Fruit fly (Drosophila melanogaster) whole organism, embryonic: ENCODE data around the gene AIMP2.

ENCODE experiments used
- Abd-B ChIP-seq: fragments of 200-800 bp; sonication (Bioruptor generic); optimal IDR thresholded peaks from 2 replicates; lab custom pipeline; 2018; ENCODE audit warnings: missing biosample characterization, mild to moderate bottlenecking, missing genetic modification characterization, moderate library complexity
- Bdp1 ChIP-seq: fragments of 200-800 bp; sonication (Bioruptor generic); optimal IDR thresholded peaks from 3 replicates; lab custom pipeline; 2016; ENCODE audit warnings: missing biosample characterization, missing genetic modification characterization
- C15 ChIP-seq: fragments of 200-800 bp; sonication (Bioruptor generic); IDR thresholded peaks from 3 replicates; pipeline ENCODE4 v1.3.6; 2022; ENCODE audit warnings: missing biosample characterization, missing genetic modification characterization
- CG11504 ChIP-seq: fragments of 200-800 bp; sonication (Bioruptor generic); optimal IDR thresholded peaks from 3 replicates; lab custom pipeline; 2019; ENCODE audit warnings: missing biosample characterization, mild to moderate bottlenecking, missing genetic modification characterization, moderate library complexity
- CG11695 ChIP-seq: fragments of 200-800 bp; sonication (Bioruptor generic); IDR thresholded peaks from 3 replicates; pipeline ENCODE4 v1.3.6; 2022; ENCODE audit warnings: missing biosample characterization, missing genetic modification characterization
- CG14667 ChIP-seq: fragments of 200-800 bp; sonication (Bioruptor generic); IDR thresholded peaks from 2 replicates; pipeline ENCODE4 v1.3.6; 2022; ENCODE audit warnings: missing biosample characterization, missing genetic modification characterization
- CG15479 ChIP-seq: fragments of 200-800 bp; sonication (Bioruptor generic); optimal IDR thresholded peaks from 3 replicates; lab custom pipeline; 2019; ENCODE audit warnings: missing biosample characterization, mild to moderate bottlenecking, missing genetic modification characterization, moderate library complexity
- CG15601 ChIP-seq: fragments of 200-800 bp; sonication (Bioruptor generic); optimal IDR thresholded peaks from 3 replicates; lab custom pipeline; 2019; ENCODE audit warnings: missing biosample characterization, mild to moderate bottlenecking, missing genetic modification characterization, moderate library complexity
- CG2120 ChIP-seq: fragments of 200-800 bp; sonication (Bioruptor generic); optimal IDR thresholded peaks from 3 replicates; lab custom pipeline; 2016; ENCODE audit warnings: missing biosample characterization, missing genetic modification characterization
- CG2199 ChIP-seq: fragments of 200-800 bp; sonication (Bioruptor generic); IDR thresholded peaks from 3 replicates; pipeline ENCODE4 v1.3.6; 2022; ENCODE audit warnings: missing biosample characterization, missing genetic modification characterization
- CG3065 ChIP-seq: fragments of 200-800 bp; sonication (Bioruptor generic); optimal IDR thresholded peaks from 2 replicates; lab custom pipeline; 2016; ENCODE audit warnings: missing biosample characterization, missing genetic modification characterization
- CG4328 ChIP-seq: fragments of 200-800 bp; sonication (Bioruptor generic); optimal IDR thresholded peaks from 3 replicates; lab custom pipeline; 2017; ENCODE audit warnings: missing biosample characterization, missing genetic modification reagents, missing genetic modification characterization
- CG4360 ChIP-seq: fragments of 200-800 bp; sonication (Bioruptor generic); IDR thresholded peaks from 2 replicates; pipeline ENCODE4 v1.3.6; 2022; ENCODE audit warnings: missing biosample characterization, missing genetic modification characterization
- CG4404 ChIP-seq: fragments of 200-800 bp; sonication (Bioruptor generic); IDR thresholded peaks from 2 replicates; pipeline ENCODE4 v1.3.6; 2022; ENCODE audit warnings: missing biosample characterization, missing genetic modification characterization
- CG6765 ChIP-seq: fragments of 200-800 bp; sonication (Bioruptor generic); optimal IDR thresholded peaks from 3 replicates; lab custom pipeline; 2017; ENCODE audit warnings: missing biosample characterization, mild to moderate bottlenecking, missing genetic modification characterization
- CG8478 ChIP-seq: fragments of >200 bp; optimal IDR thresholded peaks from 2 replicates; lab custom pipeline; 2018
- D ChIP-seq, 2 experiments: fragments of 200-800 bp in 1 of 2; fragments of >200 bp in 1 of 2; sonication (Bioruptor generic) in 1 of 2; optimal IDR thresholded peaks; 2 replicates in 1 of 2; 3 replicates in 1 of 2; lab custom pipeline; 2017; ENCODE audit warnings: mild to moderate bottlenecking in 1 of 2, missing biosample characterization in 1 of 2, missing genetic modification characterization in 1 of 2, missing genetic modification reagents in 1 of 2
- ERR ChIP-seq: fragments of 200-800 bp; sonication (Bioruptor generic); optimal IDR thresholded peaks from 2 replicates; lab custom pipeline; 2016; ENCODE audit warnings: missing biosample characterization, missing genetic modification characterization
- Gug ChIP-seq: fragments of 200-800 bp; sonication (Bioruptor generic); IDR thresholded peaks from 4 replicates; pipeline ENCODE4 v1.3.6; 2022; ENCODE audit warnings: missing biosample characterization, missing genetic modification characterization
- HmgZ ChIP-seq: fragments of 200-800 bp; sonication (Bioruptor generic); optimal IDR thresholded peaks from 2 replicates; lab custom pipeline; 2018; ENCODE audit warnings: missing biosample characterization, mild to moderate bottlenecking, missing genetic modification characterization
- Ssrp ChIP-seq: fragments of 200-800 bp; sonication (Bioruptor generic); optimal IDR thresholded peaks from 2 replicates; lab custom pipeline; 2018; ENCODE audit warnings: missing biosample characterization, mild to moderate bottlenecking, missing genetic modification characterization, moderate library complexity
- Trl ChIP-seq, 3 experiments: fragments of >200 bp in 2 of 3; fragments of 200-800 bp in 1 of 3; sonication (Bioruptor generic) in 1 of 3; optimal IDR thresholded peaks; 2 replicates in 1 of 3; 3 replicates in 2 of 3; lab custom pipeline; 2016 to 2017; ENCODE audit warnings: missing biosample characterization in 1 of 3, missing genetic modification characterization in 1 of 3
- ac ChIP-seq: fragments of 200-800 bp; sonication (Bioruptor generic); optimal IDR thresholded peaks from 3 replicates; lab custom pipeline; 2017; ENCODE audit warnings: missing biosample characterization, mild to moderate bottlenecking, missing genetic modification characterization
- ash1 ChIP-seq: fragments of 200-800 bp; sonication (Bioruptor generic); optimal IDR thresholded peaks from 2 replicates; lab custom pipeline; 2018; ENCODE audit warnings: missing biosample characterization, mild to moderate bottlenecking, missing genetic modification characterization
- ato ChIP-seq: fragments of 200-800 bp; sonication (Bioruptor generic); IDR thresholded peaks from 2 replicates; pipeline ENCODE4 v1.3.6; 2022; ENCODE audit warnings: missing biosample characterization, missing genetic modification characterization; ENCODE audit not compliant: partially characterized antibody
- bigmax ChIP-seq: fragments of 200-800 bp; sonication (Bioruptor generic); optimal IDR thresholded peaks from 2 replicates; lab custom pipeline; 2018; ENCODE audit warnings: missing biosample characterization, mild to moderate bottlenecking, missing genetic modification characterization
- bsh ChIP-seq, 2 experiments: fragments of 200-800 bp; sonication (Bioruptor generic); optimal IDR thresholded peaks; 2 replicates each; lab custom pipeline; 2017 to 2018; ENCODE audit warnings: mild to moderate bottlenecking in 2 of 2, missing biosample characterization in 2 of 2, missing genetic modification characterization in 2 of 2, moderate library complexity in 1 of 2
- cad ChIP-seq: fragments of >200 bp; optimal IDR thresholded peaks from 2 replicates; lab custom pipeline; 2017; ENCODE audit warnings: missing biosample characterization, missing genetic modification characterization
- cas ChIP-seq: fragments of 200-800 bp; sonication (Bioruptor generic); IDR thresholded peaks from 2 replicates; pipeline ENCODE4 v1.3.6; 2022; ENCODE audit warnings: missing biosample characterization, missing genetic modification characterization
- crol ChIP-seq: fragments of 200-800 bp; sonication (Bioruptor generic); IDR thresholded peaks from 2 replicates; pipeline ENCODE4 v1.3.6; 2022; ENCODE audit warnings: missing biosample characterization, missing genetic modification characterization
- dm ChIP-seq: fragments of 200-800 bp; sonication (Bioruptor generic); optimal IDR thresholded peaks from 3 replicates; lab custom pipeline; 2016; ENCODE audit warnings: missing biosample characterization, missing genetic modification characterization
- dmrt11E ChIP-seq: fragments of 200-800 bp; sonication (Bioruptor generic); optimal IDR thresholded peaks from 3 replicates; lab custom pipeline; 2018; ENCODE audit warnings: missing biosample characterization, mild to moderate bottlenecking, missing genetic modification characterization, moderate library complexity
- h ChIP-seq: fragments of >200 bp; optimal IDR thresholded peaks from 2 replicates; lab custom pipeline; 2017
- ken ChIP-seq: fragments of 200-800 bp; sonication (Bioruptor generic); IDR thresholded peaks from 3 replicates; pipeline ENCODE4 v1.3.6; 2022; ENCODE audit warnings: missing biosample characterization, missing genetic modification characterization
- nom ChIP-seq: fragments of 200-800 bp; sonication (Bioruptor generic); optimal IDR thresholded peaks from 2 replicates; lab custom pipeline; 2017; ENCODE audit warnings: missing biosample characterization, missing genetic modification characterization, mild to moderate bottlenecking, moderate library complexity, missing genetic modification reagents
- pfk ChIP-seq: fragments of 200-800 bp; sonication (Bioruptor generic); optimal IDR thresholded peaks from 2 replicates; lab custom pipeline; 2018; ENCODE audit warnings: missing biosample characterization, mild to moderate bottlenecking, missing genetic modification characterization, moderate library complexity
- scrt ChIP-seq: fragments of 200-800 bp; sonication (Bioruptor generic); optimal IDR thresholded peaks from 2 replicates; lab custom pipeline; 2018; ENCODE audit warnings: missing biosample characterization, mild to moderate bottlenecking, missing genetic modification characterization, moderate library complexity
- shn ChIP-seq: fragments of 200-800 bp; sonication (Bioruptor generic); optimal IDR thresholded peaks from 3 replicates; lab custom pipeline; 2016; ENCODE audit warnings: missing biosample characterization, missing genetic modification characterization
- stwl ChIP-seq: fragments of 200-800 bp; sonication (Bioruptor generic); optimal IDR thresholded peaks from 3 replicates; lab custom pipeline; 2018; ENCODE audit warnings: missing biosample characterization, mild to moderate bottlenecking, missing genetic modification characterization, moderate library complexity
- toy ChIP-seq: fragments of 200-800 bp; sonication (Bioruptor generic); IDR thresholded peaks from 2 replicates; pipeline ENCODE4 v1.3.6; 2022; ENCODE audit warnings: missing biosample characterization, missing genetic modification characterization
- vfl ChIP-seq: fragments of 200-800 bp; sonication (Bioruptor generic); optimal IDR thresholded peaks from 2 replicates; lab custom pipeline; 2016; ENCODE audit warnings: missing biosample characterization, missing genetic modification characterization
- zen ChIP-seq: fragments of 200-800 bp; sonication (Bioruptor generic); optimal IDR thresholded peaks from 3 replicates; lab custom pipeline; 2018; ENCODE audit warnings: missing biosample characterization, mild to moderate bottlenecking, missing genetic modification characterization, moderate library complexity

AIMP2 gene

dm6 chr3L:15593399-15593798, 10.0 kb downstream of the AIMP2 start:
- TF ChIP-seq HmgZ (tag; lab: Kevin White, UChicago), result no peak
- no peak for TF ChIP-seq CG11695 (GFP tag; lab: Robert Waterston, UW)
- TF ChIP-seq CG4404 (GFP tag; lab: Robert Waterston, UW), result no peak
- TF ChIP-seq bsh (GFP tag; optimal IDR thresholded peaks at IDR 0.05; lab: Kevin White, UChicago), result no peak
- peak; percentile 100 for TF ChIP-seq scrt (GFP tag; lab: Kevin White, UChicago)
- no peak for TF ChIP-seq CG4328 (GFP tag; lab: Kevin White, UChicago)
- TF ChIP-seq CG2120, result no peak
- TF ChIP-seq ERR (GFP tag; lab: Kevin White, UChicago), result no peak
- no peak for TF ChIP-seq dm (GFP tag; lab: Kevin White, UChicago)
- TF ChIP-seq Abd-B (GFP tag; lab: Kevin White, UChicago), result no peak
- TF ChIP-seq ato (GFP tag; lab: Robert Waterston, UW), result no peak
- TF ChIP-seq D (optimal IDR thresholded peaks at IDR 0.05; lab: Kevin White, UChicago), result peak; percentile 80
- TF ChIP-seq D (GFP tag; optimal IDR thresholded peaks at IDR 0.05; lab: Kevin White, UChicago), result no peak
- no peak for TF ChIP-seq vfl (GFP tag; lab: Kevin White, UChicago)
- TF ChIP-seq ac (GFP tag; lab: Kevin White, UChicago), result peak; percentile 17
- no peak for TF ChIP-seq dmrt11E (tag; lab: Kevin White, UChicago)
- no peak for TF ChIP-seq toy (GFP tag; lab: Robert Waterston, UW)
- TF ChIP-seq CG3065 (GFP tag; lab: Kevin White, UChicago), result no peak
- peak; percentile 13 to 39 for TF ChIP-seq Trl (optimal IDR thresholded peaks at IDR 0.05; lab: Kevin White, UChicago)
- no peak for TF ChIP-seq Trl (GFP tag; optimal IDR thresholded peaks at IDR 0.05; lab: Kevin White, UChicago)
- TF ChIP-seq ash1 (GFP tag; lab: Kevin White, UChicago), result no peak
- TF ChIP-seq CG6765 (GFP tag; lab: Kevin White, UChicago), result no peak
- no peak for TF ChIP-seq cas (GFP tag; lab: Robert Waterston, UW)
- no peak for TF ChIP-seq Bdp1
- TF ChIP-seq CG14667 (GFP tag; lab: Robert Waterston, UW), result no peak
- TF ChIP-seq CG8478, result no peak
- TF ChIP-seq shn, result no peak
- TF ChIP-seq Ssrp (tag; lab: Kevin White, UChicago), result no peak
- TF ChIP-seq CG15601 (tag; lab: Kevin White, UChicago), result no peak
- TF ChIP-seq bigmax (GFP tag; lab: Kevin White, UChicago), result no peak
- TF ChIP-seq h (lab: Kevin White, UChicago), result no peak
- peak; percentile 48 for TF ChIP-seq CG11504
- TF ChIP-seq Gug (GFP tag; lab: Robert Waterston, UW), result no peak
- TF ChIP-seq stwl (tag; lab: Kevin White, UChicago), result no peak
- TF ChIP-seq C15, result no peak
- no peak for TF ChIP-seq ken (GFP tag; lab: Robert Waterston, UW)
- TF ChIP-seq, all 482 proteins: peak for 5

dm6 chr3L:15594093-15594653, 10.7 kb downstream of the AIMP2 start:
- TF ChIP-seq CG2199 (GFP tag; lab: Robert Waterston, UW) (0 out of 3 replicates have a peak, but pooled peaks have one; percentile 37), pfk (GFP tag; lab: Kevin White, UChicago) (no peak), crol (peak; percentile 59), dm (GFP tag; lab: Kevin White, UChicago) (no peak), CG4360 (peak; percentile 54; the same call in 1 of the 2 replicates), cad (GFP tag; lab: Kevin White, UChicago) (no peak), nom (GFP tag; lab: Kevin White, UChicago) (peak; percentile 3), D (optimal IDR thresholded peaks at IDR 0.05; lab: Kevin White, UChicago) (peak; percentile 82), D (GFP tag; optimal IDR thresholded peaks at IDR 0.05; lab: Kevin White, UChicago) (no peak), zen (tag; lab: Kevin White, UChicago) (peak; percentile 31), CG15479 (GFP tag; lab: Kevin White, UChicago) (peak; percentile 92), CG8478 (no peak)
